Worm (Caenorhabditis elegans): ENCODE data around the gene F14F7.4.

The F14F7.4 gene

ce11 chrIII:13039739-13040138 lies 10.2 kb upstream of the F14F7.4 start, which contains the start of gene F54F12.2:
Gene F54F12.2, plus strand, starts transcription at chrIII:13040039.
- TF ChIP-seq lin-13 (tag; optimal IDR thresholded peaks at IDR 0.05) (no peak), mls-2 (tag; optimal IDR thresholded peaks at IDR 0.05) (no peak), unc-39 (tag; optimal IDR thresholded peaks at IDR 0.05) (no peak), tbx-8 (GFP tag; optimal IDR thresholded peaks at IDR 0.05) (no peak), unc-120 (tag; optimal IDR thresholded peaks at IDR 0.05; ENCODE audit: poor library complexity, severe bottlenecking) (no peak), nhr-12 (tag; optimal IDR thresholded peaks at IDR 0.05) (no peak), ceh-43 (GFP tag; optimal IDR thresholded peaks at IDR 0.05) (no peak), pha-4 (tag; optimal IDR thresholded peaks at IDR 0.05) (no peak), ceh-39 (tag; optimal IDR thresholded peaks at IDR 0.05) (no peak), nhr-28 (tag; optimal IDR thresholded peaks at IDR 0.05) (no peak), sem-2 (GFP tag; optimal IDR thresholded peaks at IDR 0.05) (no peak), M03D4.4 (tag; optimal IDR thresholded peaks at IDR 0.05) (no peak)

ce11 chrIII:13032429-13033018 lies 3.0 kb upstream of the F14F7.4 start:
- TF ChIP-seq snpc-4 (tag; optimal IDR thresholded peaks at IDR 0.05) (no peak), unc-62 (GFP tag; optimal IDR thresholded peaks at IDR 0.05) (no peak), nhr-237 (tag; optimal IDR thresholded peaks at IDR 0.05) (no peak), mls-2 (tag; optimal IDR thresholded peaks at IDR 0.05) (peak; percentile 72), bed-3 (GFP tag; optimal IDR thresholded peaks at IDR 0.05) (no peak), nhr-2 (tag; optimal IDR thresholded peaks at IDR 0.05) (no peak), lsy-2 (tag; optimal IDR thresholded peaks at IDR 0.05) (no peak), pha-4 (tag; optimal IDR thresholded peaks at IDR 0.05) (no peak), nhr-12 (tag; optimal IDR thresholded peaks at IDR 0.05) (no peak), hlh-1 (tag; optimal IDR thresholded peaks at IDR 0.05) (no peak), lin-32 (GFP tag; optimal IDR thresholded peaks at IDR 0.05) (peak; percentile 23), tbx-8 (GFP tag; optimal IDR thresholded peaks at IDR 0.05) (no peak), elt-3 (tag; optimal IDR thresholded peaks at IDR 0.05) (no peak), ztf-11 (tag; optimal IDR thresholded peaks at IDR 0.05) (no peak), M03D4.4 (tag; optimal IDR thresholded peaks at IDR 0.05) (no peak), lin-13 (tag; optimal IDR thresholded peaks at IDR 0.05) (no peak), zip-8 (tag; optimal IDR thresholded peaks at IDR 0.05) (no peak), flh-1 (GFP tag; optimal IDR thresholded peaks at IDR 0.05) (no peak), nhr-28 (tag; optimal IDR thresholded peaks at IDR 0.05) (no peak), mep-1 (tag; optimal IDR thresholded peaks at IDR 0.05) (no peak), unc-39 (tag; optimal IDR thresholded peaks at IDR 0.05) (no peak), ceh-83 (GFP tag; optimal IDR thresholded peaks at IDR 0.05) (no peak), ceh-43 (GFP tag; optimal IDR thresholded peaks at IDR 0.05) (no peak), unc-120 (tag; optimal IDR thresholded peaks at IDR 0.05; ENCODE audit: poor library complexity, severe bottlenecking) (no peak), elt-1 (tag; optimal IDR thresholded peaks at IDR 0.05; ENCODE audit: borderline replicate concordance, insufficient read depth) (no peak), ham-2 (GFP tag; optimal IDR thresholded peaks at IDR 0.05) (peak; percentile 26), drap-1 (GFP tag; optimal IDR thresholded peaks at IDR 0.05) (peak; percentile 35), blmp-1 (tag; optimal IDR thresholded peaks at IDR 0.05) (no peak), ceh-39 (tag; optimal IDR thresholded peaks at IDR 0.05) (no peak), sem-2 (GFP tag; optimal IDR thresholded peaks at IDR 0.05) (peak; percentile 23), sptf-1 (tag; optimal IDR thresholded peaks at IDR 0.05) (peak; percentile 61)

ce11 chrIII:13031701-13032100 lies 2.2 kb upstream of the F14F7.4 start, which contains the start of gene F14F7.5:
Gene F14F7.5, plus strand, starts transcription at chrIII:13032001.
- TF ChIP-seq elt-3 (tag; optimal IDR thresholded peaks at IDR 0.05) (no peak), lin-13 (tag; optimal IDR thresholded peaks at IDR 0.05) (no peak), ces-1 (GFP tag; optimal IDR thresholded peaks at IDR 0.05) (no peak), unc-120 (tag; optimal IDR thresholded peaks at IDR 0.05; ENCODE audit: poor library complexity, severe bottlenecking) (no peak), elt-1 (tag; optimal IDR thresholded peaks at IDR 0.05; ENCODE audit: borderline replicate concordance, insufficient read depth) (no peak), drap-1 (GFP tag; optimal IDR thresholded peaks at IDR 0.05) (no peak), unc-39 (tag; optimal IDR thresholded peaks at IDR 0.05) (no peak), M03D4.4 (tag; optimal IDR thresholded peaks at IDR 0.05) (no peak), ceh-83 (GFP tag; optimal IDR thresholded peaks at IDR 0.05) (no peak), lin-32 (GFP tag; optimal IDR thresholded peaks at IDR 0.05) (no peak), sptf-1 (tag; optimal IDR thresholded peaks at IDR 0.05) (no peak), blmp-1 (tag; optimal IDR thresholded peaks at IDR 0.05) (no peak), ceh-39 (tag; optimal IDR thresholded peaks at IDR 0.05) (no peak), ham-2 (GFP tag; optimal IDR thresholded peaks at IDR 0.05) (no peak), sem-2 (GFP tag; optimal IDR thresholded peaks at IDR 0.05) (no peak), hlh-1 (tag; optimal IDR thresholded peaks at IDR 0.05) (no peak), mep-1 (tag; optimal IDR thresholded peaks at IDR 0.05) (no peak)

ce11 chrIII:13030551-13030950 lies 1.0 kb upstream of the F14F7.4 start, which contains the start of gene F14F7.7:
Gene F14F7.7, plus strand, starts transcription at chrIII:13030904.
- TF ChIP-seq zip-8 (tag; optimal IDR thresholded peaks at IDR 0.05) (no peak), drap-1 (GFP tag; optimal IDR thresholded peaks at IDR 0.05) (no peak), unc-120 (tag; optimal IDR thresholded peaks at IDR 0.05; ENCODE audit: poor library complexity, severe bottlenecking) (no peak), lsy-2 (tag; optimal IDR thresholded peaks at IDR 0.05) (no peak), nhr-76 (tag; optimal IDR thresholded peaks at IDR 0.05) (no peak), ceh-83 (GFP tag; optimal IDR thresholded peaks at IDR 0.05) (no peak), cnd-1 (tag; optimal IDR thresholded peaks at IDR 0.05) (no peak), unc-39 (tag; optimal IDR thresholded peaks at IDR 0.05) (no peak), mab-5 (tag; optimal IDR thresholded peaks at IDR 0.05) (no peak), lin-13 (tag; optimal IDR thresholded peaks at IDR 0.05) (no peak), sem-2 (GFP tag; optimal IDR thresholded peaks at IDR 0.05) (no peak), ces-1 (GFP tag; optimal IDR thresholded peaks at IDR 0.05) (no peak), ceh-43 (GFP tag; optimal IDR thresholded peaks at IDR 0.05) (no peak), ham-2 (GFP tag; optimal IDR thresholded peaks at IDR 0.05) (no peak), elt-1 (tag; optimal IDR thresholded peaks at IDR 0.05; ENCODE audit: borderline replicate concordance, insufficient read depth) (no peak), mep-1 (tag; optimal IDR thresholded peaks at IDR 0.05) (no peak), nhr-12 (tag; optimal IDR thresholded peaks at IDR 0.05) (no peak), flh-1 (GFP tag; optimal IDR thresholded peaks at IDR 0.05) (no peak)

Data from whole organism, mixed stage, embryonic.